Fruit fly (Drosophila melanogaster): ENCODE measurements around the gene CG10920.

DNA sequence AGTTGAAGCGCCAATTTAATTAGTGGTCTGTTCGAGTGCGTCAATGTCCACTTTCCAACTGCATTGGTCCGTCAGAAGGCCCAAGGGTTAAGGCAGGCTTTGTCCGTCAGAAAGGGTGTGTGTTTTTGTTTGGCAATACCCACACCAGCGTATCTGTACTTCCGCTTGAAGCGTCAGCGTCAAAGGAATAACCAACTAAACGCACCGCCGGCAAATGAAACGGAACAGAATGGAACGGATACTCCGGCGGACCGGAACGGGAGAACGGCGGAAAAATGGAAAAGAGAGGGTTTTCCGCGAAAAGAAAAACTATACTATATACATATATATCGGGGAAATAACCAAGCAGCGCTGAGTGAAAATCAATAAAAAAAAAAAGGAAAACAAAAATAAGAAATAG lies 31.1 kb downstream of the CG10920 start:
- no peak for TF ChIP-seq CG6854 (GFP tag; optimal IDR thresholded peaks at IDR 0.05)
- TF ChIP-seq Lpt (GFP tag; optimal IDR thresholded peaks at IDR 0.05), result no peak
- TF ChIP-seq fd59A (GFP tag; optimal IDR thresholded peaks at IDR 0.05), result no peak
- no peak for TF ChIP-seq CG32006 (GFP tag; optimal IDR thresholded peaks at IDR 0.05)
- no peak for TF ChIP-seq CG16779 (tag; optimal IDR thresholded peaks at IDR 0.05)
- TF ChIP-seq CG11762 (GFP tag; optimal IDR thresholded peaks at IDR 0.05; ENCODE audit: insufficient read depth), result no peak
- no peak for TF ChIP-seq eg (GFP tag; IDR thresholded peaks at IDR 0.05)
- no peak for TF ChIP-seq OdsH (GFP tag; optimal IDR thresholded peaks at IDR 0.05)
- TF ChIP-seq achi (GFP tag; optimal IDR thresholded peaks at IDR 0.05), result no peak
